Fruit fly (Drosophila melanogaster) whole organism, embryonic: ENCODE results near the gene fz.

Source experiments
- CG10274 ChIP-seq: fragments of 200-800 bp; sonication (Bioruptor generic); optimal IDR thresholded peaks from 3 replicates; lab custom pipeline; 2017; ENCODE audit warnings: missing biosample characterization, mild to moderate bottlenecking, missing genetic modification characterization
- CG10321 ChIP-seq: fragments of 200-800 bp; sonication (Bioruptor generic); IDR thresholded peaks from 2 replicates; pipeline ENCODE4 v1.3.6; 2022; ENCODE audit warnings: missing biosample characterization, missing genetic modification characterization
- CG10543 ChIP-seq: fragments of 200-800 bp; sonication (Bioruptor generic); optimal IDR thresholded peaks from 3 replicates; lab custom pipeline; 2017; ENCODE audit warnings: missing biosample characterization, mild to moderate bottlenecking, missing genetic modification characterization, moderate library complexity
- CG12071 ChIP-seq: fragments of 200-800 bp; sonication (Bioruptor generic); optimal IDR thresholded peaks from 3 replicates; lab custom pipeline; 2018; ENCODE audit warnings: missing biosample characterization, mild to moderate bottlenecking, missing genetic modification characterization
- CG13287 ChIP-seq: fragments of 200-800 bp; sonication (Bioruptor generic); IDR thresholded peaks from 2 replicates; pipeline ENCODE4 v1.3.6; 2022; ENCODE audit warnings: missing biosample characterization, missing genetic modification characterization; ENCODE audit not compliant: partially characterized antibody
- CG14860 ChIP-seq: fragments of 200-800 bp; sonication (Bioruptor generic); IDR thresholded peaks from 3 replicates; pipeline ENCODE4 v1.3.6; 2022; ENCODE audit warnings: missing biosample characterization, missing genetic modification characterization; ENCODE audit not compliant: partially characterized antibody
- CG15601 ChIP-seq: fragments of 200-800 bp; sonication (Bioruptor generic); optimal IDR thresholded peaks from 3 replicates; lab custom pipeline; 2019; ENCODE audit warnings: missing biosample characterization, mild to moderate bottlenecking, missing genetic modification characterization, moderate library complexity
- CG17186 ChIP-seq: fragments of 200-800 bp; sonication (Bioruptor generic); optimal IDR thresholded peaks from 3 replicates; lab custom pipeline; 2017; ENCODE audit warnings: missing biosample characterization, missing genetic modification reagents, missing genetic modification characterization
- CG17612 ChIP-seq: fragments of 200-800 bp; sonication (Bioruptor generic); IDR thresholded peaks from 2 replicates; pipeline ENCODE4 v1.3.6; 2022; ENCODE audit warnings: missing biosample characterization, missing genetic modification characterization
- CG17912 ChIP-seq: fragments of 200-800 bp; sonication (Bioruptor generic); optimal IDR thresholded peaks from 2 replicates; lab custom pipeline; 2018; ENCODE audit warnings: missing biosample characterization, mild to moderate bottlenecking, missing genetic modification characterization
- CG1832 ChIP-seq: fragments of 200-800 bp; sonication (Bioruptor generic); optimal IDR thresholded peaks from 2 replicates; lab custom pipeline; 2017; ENCODE audit warnings: missing biosample characterization, mild to moderate bottlenecking, missing genetic modification characterization, inconsistent platforms
- CG2120 ChIP-seq: fragments of 200-800 bp; sonication (Bioruptor generic); optimal IDR thresholded peaks from 3 replicates; lab custom pipeline; 2016; ENCODE audit warnings: missing biosample characterization, missing genetic modification characterization
- CG2199 ChIP-seq: fragments of 200-800 bp; sonication (Bioruptor generic); IDR thresholded peaks from 3 replicates; pipeline ENCODE4 v1.3.6; 2022; ENCODE audit warnings: missing biosample characterization, missing genetic modification characterization
- CG2202 ChIP-seq: fragments of 200-800 bp; sonication (Bioruptor generic); optimal IDR thresholded peaks from 2 replicates; lab custom pipeline; 2018; ENCODE audit warnings: missing biosample characterization, mild to moderate bottlenecking, missing genetic modification characterization
- CG30431 ChIP-seq: fragments of 200-800 bp; sonication (Bioruptor generic); optimal IDR thresholded peaks from 2 replicates; lab custom pipeline; 2017; ENCODE audit warnings: missing biosample characterization, missing genetic modification characterization
- CG32767 ChIP-seq: fragments of 200-800 bp; sonication (Bioruptor generic); IDR thresholded peaks from 2 replicates; pipeline ENCODE4 v1.3.6; 2022; ENCODE audit warnings: missing biosample characterization, missing genetic modification characterization
- CG3995 ChIP-seq: fragments of 200-800 bp; sonication (Bioruptor generic); optimal IDR thresholded peaks from 3 replicates; lab custom pipeline; 2016; ENCODE audit warnings: missing biosample characterization, missing genetic modification characterization
- CG4820 ChIP-seq: fragments of 200-800 bp; sonication (Bioruptor generic); optimal IDR thresholded peaks from 3 replicates; lab custom pipeline; 2016; ENCODE audit warnings: missing biosample characterization, missing genetic modification characterization
- CG8388 ChIP-seq: fragments of 200-800 bp; sonication (Bioruptor generic); optimal IDR thresholded peaks from 2 replicates; lab custom pipeline; 2019; ENCODE audit warnings: missing biosample characterization, mild to moderate bottlenecking, missing genetic modification characterization, moderate library complexity
- CG9609 ChIP-seq: fragments of 200-800 bp; sonication (Bioruptor generic); optimal IDR thresholded peaks from 3 replicates; lab custom pipeline; 2016; ENCODE audit warnings: missing biosample characterization, missing genetic modification characterization
- CG9727 ChIP-seq: fragments of 200-800 bp; sonication (Bioruptor generic); optimal IDR thresholded peaks from 3 replicates; lab custom pipeline; 2017; ENCODE audit warnings: missing biosample characterization, mild to moderate bottlenecking, missing genetic modification characterization
- CG9932 ChIP-seq: fragments of 200-800 bp; sonication (Bioruptor generic); IDR thresholded peaks from 2 replicates; pipeline ENCODE4 v1.3.6; 2022; ENCODE audit warnings: missing biosample characterization, missing genetic modification characterization
- CkIIα-i1 ChIP-seq: fragments of 200-800 bp; sonication (Bioruptor generic); IDR thresholded peaks from 2 replicates; pipeline ENCODE4 v1.3.6; 2022; ENCODE audit warnings: missing biosample characterization, missing genetic modification characterization
- Elba2 ChIP-seq: fragments of 200-800 bp; sonication (Bioruptor generic); optimal IDR thresholded peaks from 3 replicates; lab custom pipeline; 2016; ENCODE audit warnings: missing biosample characterization, missing genetic modification characterization
- Ets97D ChIP-seq: fragments of 200-800 bp; sonication (Bioruptor generic); optimal IDR thresholded peaks from 3 replicates; lab custom pipeline; 2016; ENCODE audit warnings: missing biosample characterization, missing genetic modification characterization
- HHEX ChIP-seq: fragments of 200-800 bp; sonication (Bioruptor generic); optimal IDR thresholded peaks from 3 replicates; lab custom pipeline; 2017; ENCODE audit warnings: missing biosample characterization, mild to moderate bottlenecking, missing genetic modification characterization, missing genetic modification reagents
- Hr39 ChIP-seq: fragments of >200 bp; optimal IDR thresholded peaks from 2 replicates; lab custom pipeline; 2017
- Hsf ChIP-seq: fragments of 200-800 bp; sonication (Bioruptor generic); optimal IDR thresholded peaks from 3 replicates; lab custom pipeline; 2016; ENCODE audit warnings: missing biosample characterization, missing genetic modification characterization
- MTF-1 ChIP-seq: fragments of 200-800 bp; sonication (Bioruptor generic); optimal IDR thresholded peaks from 2 replicates; lab custom pipeline; 2018; ENCODE audit warnings: missing biosample characterization, mild to moderate bottlenecking, missing genetic modification characterization, borderline replicate concordance
- Max ChIP-seq: fragments of 200-800 bp; sonication (Bioruptor generic); optimal IDR thresholded peaks from 2 replicates; lab custom pipeline; 2016; ENCODE audit warnings: missing biosample characterization, mild to moderate bottlenecking, missing genetic modification characterization
- Neu2 ChIP-seq: fragments of 200-800 bp; sonication (Bioruptor generic); optimal IDR thresholded peaks from 3 replicates; lab custom pipeline; 2016; ENCODE audit warnings: missing biosample characterization, missing genetic modification characterization, borderline replicate concordance
- Nf-YA ChIP-seq: fragments of 200-800 bp; sonication (Bioruptor generic); IDR thresholded peaks from 2 replicates; pipeline ENCODE4 v1.3.6; 2022; ENCODE audit warnings: missing biosample characterization, missing genetic modification characterization
- Rfx ChIP-seq: fragments of 200-800 bp; sonication (Bioruptor generic); IDR thresholded peaks from 2 replicates; pipeline ENCODE4 v1.3.6; 2022; ENCODE audit warnings: missing biosample characterization, missing genetic modification characterization
- Spps ChIP-seq: fragments of 200-800 bp; sonication (Bioruptor generic); optimal IDR thresholded peaks from 2 replicates; lab custom pipeline; 2018; ENCODE audit warnings: missing biosample characterization, mild to moderate bottlenecking, missing genetic modification characterization
- Trl ChIP-seq, 3 experiments: fragments of >200 bp in 2 of 3; fragments of 200-800 bp in 1 of 3; sonication (Bioruptor generic) in 1 of 3; optimal IDR thresholded peaks; 2 replicates in 1 of 3; 3 replicates in 2 of 3; lab custom pipeline; 2016 to 2017; ENCODE audit warnings: missing biosample characterization in 1 of 3, missing genetic modification characterization in 1 of 3
- Vsx1 ChIP-seq: fragments of 200-800 bp; sonication (Bioruptor generic); optimal IDR thresholded peaks from 2 replicates; lab custom pipeline; 2017; ENCODE audit warnings: missing biosample characterization, mild to moderate bottlenecking, missing genetic modification characterization, missing genetic modification reagents
- YL-1 ChIP-seq: fragments of 200-800 bp; sonication (Bioruptor generic); optimal IDR thresholded peaks from 3 replicates; lab custom pipeline; 2017; ENCODE audit warnings: missing biosample characterization, mild to moderate bottlenecking, missing genetic modification characterization
- bab2 ChIP-seq: fragments of 200-800 bp; sonication (Bioruptor generic); optimal IDR thresholded peaks from 2 replicates; lab custom pipeline; 2016; ENCODE audit warnings: missing biosample characterization, missing genetic modification characterization
- chn ChIP-seq: fragments of 200-800 bp; sonication (Bioruptor generic); optimal IDR thresholded peaks from 2 replicates; lab custom pipeline; 2016; ENCODE audit warnings: missing biosample characterization, missing genetic modification characterization
- corto ChIP-seq: fragments of 200-800 bp; sonication (Bioruptor generic); optimal IDR thresholded peaks from 2 replicates; lab custom pipeline; 2016; ENCODE audit warnings: missing biosample characterization, mild to moderate bottlenecking, missing genetic modification characterization, moderate library complexity
- dati ChIP-seq: fragments of 200-800 bp; sonication (Bioruptor generic); IDR thresholded peaks from 2 replicates; pipeline ENCODE4 v1.3.6; 2022; ENCODE audit warnings: missing biosample characterization, missing genetic modification characterization
- gcm ChIP-seq: fragments of 200-800 bp; sonication (Bioruptor generic); optimal IDR thresholded peaks from 2 replicates; lab custom pipeline; 2019; ENCODE audit warnings: missing biosample characterization, mild to moderate bottlenecking, missing genetic modification characterization, moderate library complexity
- h ChIP-seq: fragments of >200 bp; optimal IDR thresholded peaks from 2 replicates; lab custom pipeline; 2017
- klu ChIP-seq: fragments of 200-800 bp; sonication (Bioruptor generic); IDR thresholded peaks from 2 replicates; pipeline ENCODE4 v1.3.6; 2022; ENCODE audit warnings: missing biosample characterization, missing genetic modification characterization
- oc ChIP-seq: fragments of 200-800 bp; sonication (Bioruptor generic); optimal IDR thresholded peaks from 2 replicates; lab custom pipeline; 2018; ENCODE audit warnings: missing biosample characterization, mild to moderate bottlenecking, missing genetic modification characterization, moderate library complexity
- pnt ChIP-seq: fragments of 200-800 bp; sonication (Bioruptor generic); optimal IDR thresholded peaks from 3 replicates; lab custom pipeline; 2016; ENCODE audit warnings: missing biosample characterization, missing genetic modification characterization
- schlank ChIP-seq: fragments of 200-800 bp; sonication (Bioruptor generic); optimal IDR thresholded peaks from 2 replicates; lab custom pipeline; 2018; ENCODE audit warnings: missing biosample characterization, mild to moderate bottlenecking, missing genetic modification characterization
- sim ChIP-seq: fragments of 200-800 bp; sonication (Bioruptor generic); IDR thresholded peaks from 2 replicates; pipeline ENCODE4 v1.3.6; 2022; ENCODE audit warnings: missing biosample characterization, missing genetic modification characterization
- tup ChIP-seq: fragments of 200-800 bp; sonication (Bioruptor generic); optimal IDR thresholded peaks from 2 replicates; lab custom pipeline; 2016; ENCODE audit warnings: missing biosample characterization, mild to moderate bottlenecking, missing genetic modification characterization, moderate library complexity
- unpg ChIP-seq: fragments of 200-800 bp; sonication (Bioruptor generic); optimal IDR thresholded peaks from 3 replicates; lab custom pipeline; 2018; ENCODE audit warnings: missing biosample characterization, mild to moderate bottlenecking, missing genetic modification characterization, moderate library complexity
- vnd ChIP-seq: fragments of 200-800 bp; sonication (Bioruptor generic); IDR thresholded peaks from 3 replicates; pipeline ENCODE4 v1.3.6; 2022; ENCODE audit warnings: missing biosample characterization, missing genetic modification characterization; ENCODE audit not compliant: partially characterized antibody

The fz gene

DNA sequence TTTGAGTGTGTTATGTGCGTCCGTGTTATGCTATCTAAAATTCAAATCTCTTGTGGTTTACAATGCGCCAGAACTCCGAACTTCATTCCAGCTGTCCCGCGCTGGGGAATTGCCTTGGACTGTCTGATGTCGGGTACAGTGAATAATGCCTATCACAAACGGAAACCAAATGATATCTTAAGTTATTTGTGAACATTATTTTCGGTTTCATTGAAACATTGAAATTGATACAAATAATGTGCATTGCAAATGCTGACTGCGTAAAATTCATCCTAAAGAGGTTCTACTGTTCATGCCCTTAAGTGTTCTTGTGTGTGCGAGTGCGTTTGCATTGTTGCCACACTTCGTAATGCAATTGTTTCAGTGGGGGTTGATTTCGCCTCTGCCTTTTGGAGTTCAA is 29.7 kb downstream of the fz start (continued):
- peak; percentile 88 for TF ChIP-seq HHEX
- TF ChIP-seq CG8388: peak; percentile 95
- peak; percentile 98 for TF ChIP-seq Spps (tag; lab: Kevin White, UChicago)
- peak; percentile 95 for TF ChIP-seq Hsf
- peak; percentile 93 for TF ChIP-seq CG9609 (GFP tag; lab: Kevin White, UChicago)
- peak; percentile 56 for TF ChIP-seq Elba2 (GFP tag; lab: Kevin White, UChicago)
- TF ChIP-seq Hr39 (lab: Kevin White, UChicago): no peak
- peak; percentile 90 for TF ChIP-seq CG32767 (GFP tag; lab: Robert Waterston, UW)
- TF ChIP-seq gcm (GFP tag; lab: Kevin White, UChicago): peak; percentile 97
- peak; percentile 79 for TF ChIP-seq Ets97D (GFP tag; lab: Kevin White, UChicago)
- TF ChIP-seq Vsx1: peak; percentile 73
- TF ChIP-seq CG14860 (GFP tag; lab: Robert Waterston, UW): no peak
- TF ChIP-seq CG13287: no peak
- peak; percentile 34 for TF ChIP-seq CG17912 (GFP tag; lab: Kevin White, UChicago)
- TF ChIP-seq Trl (optimal IDR thresholded peaks at IDR 0.05; lab: Kevin White, UChicago): no peak
- TF ChIP-seq Trl (GFP tag; optimal IDR thresholded peaks at IDR 0.05; lab: Kevin White, UChicago): peak; percentile 96
- TF ChIP-seq h (lab: Kevin White, UChicago): no peak
- peak; percentile 87 for TF ChIP-seq tup
- peak; percentile 74 for TF ChIP-seq Neu2 (GFP tag; lab: Kevin White, UChicago)
- peak; percentile 7 for TF ChIP-seq CG3995 (GFP tag; lab: Kevin White, UChicago)
- peak; percentile 97 for TF ChIP-seq CG2199 (GFP tag; lab: Robert Waterston, UW)
- peak; percentile 51 for TF ChIP-seq CG10543 (GFP tag; lab: Kevin White, UChicago)
- TF ChIP-seq CG10321 (GFP tag; lab: Robert Waterston, UW): peak; percentile 48; the same call in 1 of the 2 replicates
- peak; percentile 77 for TF ChIP-seq YL-1 (GFP tag; lab: Kevin White, UChicago)
- peak; percentile 54 for TF ChIP-seq CG2120
- TF ChIP-seq CG15601 (tag; lab: Kevin White, UChicago): peak; percentile 96
- TF ChIP-seq CG4820 (GFP tag; lab: Kevin White, UChicago): peak; percentile 97
- TF ChIP-seq bab2 (GFP tag; lab: Kevin White, UChicago): peak; percentile 97
- TF ChIP-seq CG1832: no peak
- TF ChIP-seq oc (tag; lab: Kevin White, UChicago): peak; percentile 96
- peak; percentile 96 for TF ChIP-seq chn (GFP tag; lab: Kevin White, UChicago)
- TF ChIP-seq CG17186 (GFP tag; lab: Kevin White, UChicago): peak; percentile 91
- TF ChIP-seq klu (GFP tag; lab: Robert Waterston, UW): peak; percentile 78
- peak; percentile 94 for TF ChIP-seq Max (GFP tag; lab: Kevin White, UChicago)
- TF ChIP-seq Nf-YA: peak; percentile 89
- peak; percentile 93 for TF ChIP-seq CG30431 (GFP tag; lab: Kevin White, UChicago)
- TF ChIP-seq CG12071 (GFP tag; lab: Kevin White, UChicago): peak; percentile 91
- TF ChIP-seq CG17612 (GFP tag; lab: Robert Waterston, UW): peak; percentile 81
- peak; percentile 87 for TF ChIP-seq dati
- TF ChIP-seq schlank (tag; lab: Kevin White, UChicago): peak; percentile 58
- no peak for TF ChIP-seq CkIIα-i1 (GFP tag; lab: Robert Waterston, UW)
- TF ChIP-seq CG2202 (tag; lab: Kevin White, UChicago): peak; percentile 99
- TF ChIP-seq MTF-1 (GFP tag; lab: Kevin White, UChicago): peak; percentile 94
- no peak for TF ChIP-seq CG9932 (GFP tag; lab: Robert Waterston, UW)
- TF ChIP-seq pnt (GFP tag; lab: Kevin White, UChicago): peak; percentile 97
- peak; percentile 79 for TF ChIP-seq Rfx
- peak; percentile 95 for TF ChIP-seq unpg
- TF ChIP-seq corto: peak; percentile 86
- TF ChIP-seq CG9727 (GFP tag; lab: Kevin White, UChicago): peak; percentile 95
- TF ChIP-seq vnd: no peak
- TF ChIP-seq CG10274: peak; percentile 62
- TF ChIP-seq sim (GFP tag; lab: Robert Waterston, UW): peak; percentile 95
